Fruit fly (Drosophila melanogaster) whole organism, embryonic: ENCODE measurements around the gene RpS12.

Experiments used
- CG10366 ChIP-seq: fragments of 200-800 bp; sonication (Bioruptor generic); IDR thresholded peaks from 2 replicates; pipeline ENCODE4 v1.3.6; 2022; ENCODE audit warnings: missing biosample characterization, missing genetic modification characterization
- CG10979 ChIP-seq: fragments of 200-800 bp; sonication (Bioruptor generic); optimal IDR thresholded peaks from 2 replicates; lab custom pipeline; 2018; ENCODE audit warnings: missing biosample characterization, mild to moderate bottlenecking, missing genetic modification characterization, moderate library complexity
- CG11560 ChIP-seq: fragments of 200-800 bp; sonication (Bioruptor generic); IDR thresholded peaks from 3 replicates; pipeline ENCODE4 v1.3.6; 2022; ENCODE audit warnings: missing biosample characterization, missing genetic modification characterization
- CG17186 ChIP-seq: fragments of 200-800 bp; sonication (Bioruptor generic); optimal IDR thresholded peaks from 3 replicates; lab custom pipeline; 2017; ENCODE audit warnings: missing biosample characterization, missing genetic modification reagents, missing genetic modification characterization
- CG17612 ChIP-seq: fragments of 200-800 bp; sonication (Bioruptor generic); IDR thresholded peaks from 2 replicates; pipeline ENCODE4 v1.3.6; 2022; ENCODE audit warnings: missing biosample characterization, missing genetic modification characterization
- CG2116 ChIP-seq: fragments of 200-800 bp; sonication (Bioruptor generic); optimal IDR thresholded peaks from 3 replicates; lab custom pipeline; 2018; ENCODE audit warnings: missing biosample characterization, mild to moderate bottlenecking, missing genetic modification characterization
- CG2120 ChIP-seq: fragments of 200-800 bp; sonication (Bioruptor generic); optimal IDR thresholded peaks from 3 replicates; lab custom pipeline; 2016; ENCODE audit warnings: missing biosample characterization, missing genetic modification characterization
- CG2712 ChIP-seq: fragments of 200-800 bp; optimal IDR thresholded peaks from 3 replicates; lab custom pipeline; 2019; ENCODE audit warnings: missing biosample characterization, mild to moderate bottlenecking, missing genetic modification characterization, moderate library complexity
- CG30403 ChIP-seq: fragments of 200-800 bp; sonication (Bioruptor generic); optimal IDR thresholded peaks from 3 replicates; lab custom pipeline; 2016; ENCODE audit warnings: missing biosample characterization, missing genetic modification characterization
- CG31224 ChIP-seq: fragments of 200-800 bp; sonication (Bioruptor generic); IDR thresholded peaks from 2 replicates; pipeline ENCODE4 v1.3.6; 2022; ENCODE audit warnings: missing biosample characterization, missing genetic modification characterization
- CG3726 ChIP-seq: fragments of 200-800 bp; sonication (Bioruptor generic); IDR thresholded peaks from 3 replicates; pipeline ENCODE4, ENCODE4 v1.3.6; 2022; ENCODE audit warnings: missing biosample characterization, missing genetic modification characterization
- CG6175 ChIP-seq: fragments of 200-800 bp; sonication (Bioruptor generic); IDR thresholded peaks from 3 replicates; pipeline ENCODE4 v1.3.6; 2022; ENCODE audit warnings: missing biosample characterization, missing genetic modification characterization
- CG7963 ChIP-seq: fragments of 200-800 bp; sonication (Bioruptor generic); IDR thresholded peaks from 3 replicates; pipeline ENCODE4 v1.3.6; 2022; ENCODE audit warnings: missing biosample characterization, missing genetic modification characterization; ENCODE audit not compliant: partially characterized antibody
- CoRest ChIP-seq: fragments of 200-800 bp; sonication (Bioruptor generic); optimal IDR thresholded peaks from 3 replicates; lab custom pipeline; 2018; ENCODE audit warnings: missing biosample characterization, mild to moderate bottlenecking, missing genetic modification characterization, moderate library complexity
- Dad ChIP-seq: fragments of 200-800 bp; sonication (Bioruptor generic); optimal IDR thresholded peaks from 3 replicates; lab custom pipeline; 2016; ENCODE audit warnings: missing biosample characterization, missing genetic modification characterization
- HLH3B ChIP-seq: fragments of 200-800 bp; sonication (Bioruptor generic); IDR thresholded peaks from 2 replicates; pipeline ENCODE4 v1.3.6; 2022; ENCODE audit warnings: missing biosample characterization, missing genetic modification characterization
- Hey ChIP-seq: fragments of 200-800 bp; sonication (Bioruptor generic); optimal IDR thresholded peaks from 3 replicates; lab custom pipeline; 2018; ENCODE audit warnings: missing biosample characterization, mild to moderate bottlenecking, missing genetic modification characterization
- Hr78 ChIP-seq, 2 experiments: fragments of 200-800 bp in 1 of 2; fragments of >200 bp in 1 of 2; sonication (Bioruptor generic) in 1 of 2; optimal IDR thresholded peaks; 2 replicates each; lab custom pipeline; 2017 to 2019; ENCODE audit warnings: missing biosample characterization in 2 of 2, missing genetic modification characterization in 2 of 2, mild to moderate bottlenecking in 1 of 2, moderate library complexity in 1 of 2
- Jarid2 ChIP-seq: fragments of 200-800 bp; sonication (Bioruptor generic); optimal IDR thresholded peaks from 3 replicates; lab custom pipeline; 2017; ENCODE audit warnings: mild to moderate bottlenecking, missing biosample characterization, missing genetic modification reagents, missing genetic modification characterization
- MESR4 ChIP-seq: fragments of 200-800 bp; sonication (Bioruptor generic); optimal IDR thresholded peaks from 2 replicates; lab custom pipeline; 2018; ENCODE audit warnings: missing biosample characterization, mild to moderate bottlenecking, missing genetic modification characterization, moderate library complexity
- NC2α ChIP-seq: fragments of 200-800 bp; sonication (Bioruptor generic); optimal IDR thresholded peaks from 2 replicates; lab custom pipeline; 2016; ENCODE audit warnings: missing biosample characterization, missing genetic modification characterization
- Rfx ChIP-seq: fragments of 200-800 bp; sonication (Bioruptor generic); IDR thresholded peaks from 2 replicates; pipeline ENCODE4 v1.3.6; 2022; ENCODE audit warnings: missing biosample characterization, missing genetic modification characterization
- Sin3A ChIP-seq: fragments of >200 bp; optimal IDR thresholded peaks from 2 replicates; lab custom pipeline; 2018
- Sox102F ChIP-seq: fragments of 200-800 bp; sonication (Bioruptor generic); optimal IDR thresholded peaks from 2 replicates; lab custom pipeline; 2018; ENCODE audit warnings: missing biosample characterization, mild to moderate bottlenecking, missing genetic modification characterization, moderate library complexity
- Xbp1 ChIP-seq: fragments of 200-800 bp; sonication (Bioruptor generic); optimal IDR thresholded peaks from 3 replicates; lab custom pipeline; 2016; ENCODE audit warnings: missing biosample characterization, mild to moderate bottlenecking, missing genetic modification characterization
- ac ChIP-seq: fragments of 200-800 bp; sonication (Bioruptor generic); optimal IDR thresholded peaks from 3 replicates; lab custom pipeline; 2017; ENCODE audit warnings: missing biosample characterization, mild to moderate bottlenecking, missing genetic modification characterization
- cato ChIP-seq: fragments of 200-800 bp; sonication (Bioruptor generic); optimal IDR thresholded peaks from 2 replicates; lab custom pipeline; 2016; ENCODE audit warnings: missing biosample characterization, missing genetic modification characterization, borderline replicate concordance
- crp ChIP-seq, 2 experiments: fragments of 200-800 bp; sonication (Bioruptor generic); optimal IDR thresholded peaks; 2 replicates in 1 of 2; 3 replicates in 1 of 2; lab custom pipeline; 2017; ENCODE audit warnings: missing biosample characterization in 2 of 2, missing genetic modification characterization in 2 of 2, mild to moderate bottlenecking in 1 of 2, moderate library complexity in 1 of 2
- emc ChIP-seq: fragments of 200-800 bp; sonication (Bioruptor generic); optimal IDR thresholded peaks from 2 replicates; lab custom pipeline; 2016; ENCODE audit warnings: missing biosample characterization, missing genetic modification characterization
- ems ChIP-seq: fragments of 200-800 bp; sonication (Bioruptor generic); optimal IDR thresholded peaks from 3 replicates; lab custom pipeline; 2016; ENCODE audit warnings: missing biosample characterization, missing genetic modification characterization
- fd96Cb ChIP-seq: fragments of 200-800 bp; sonication (Bioruptor generic); optimal IDR thresholded peaks from 2 replicates; lab custom pipeline; 2018; ENCODE audit warnings: missing biosample characterization, mild to moderate bottlenecking, missing genetic modification characterization, moderate library complexity
- fu2 ChIP-seq: fragments of 200-800 bp; sonication (Bioruptor generic); optimal IDR thresholded peaks from 2 replicates; lab custom pipeline; 2016; ENCODE audit warnings: missing biosample characterization, missing genetic modification characterization
- her ChIP-seq: fragments of 200-800 bp; sonication (Bioruptor generic); optimal IDR thresholded peaks from 2 replicates; lab custom pipeline; 2016; ENCODE audit warnings: missing biosample characterization, missing genetic modification characterization
- inv ChIP-seq: fragments of 200-800 bp; sonication (Bioruptor generic); IDR thresholded peaks from 2 replicates; pipeline ENCODE4 v1.3.6; 2022; ENCODE audit warnings: missing biosample characterization, missing genetic modification characterization; ENCODE audit not compliant: partially characterized antibody
- lbe ChIP-seq: fragments of 200-800 bp; sonication (Bioruptor generic); optimal IDR thresholded peaks from 2 replicates; lab custom pipeline; 2016; ENCODE audit warnings: missing biosample characterization, mild to moderate bottlenecking, missing genetic modification characterization
- lilli ChIP-seq: fragments of 200-800 bp; sonication (Bioruptor generic); optimal IDR thresholded peaks from 3 replicates; lab custom pipeline; 2016; ENCODE audit warnings: missing biosample characterization, missing genetic modification characterization
- nerfin-2 ChIP-seq: fragments of 200-800 bp; sonication (Bioruptor generic); IDR thresholded peaks from 2 replicates; pipeline ENCODE4 v1.3.6; 2022; ENCODE audit warnings: missing biosample characterization, missing genetic modification characterization; ENCODE audit not compliant: partially characterized antibody
- pan ChIP-seq, 4 experiments: fragments of >200 bp in 3 of 4; fragments of 200-800 bp in 1 of 4; sonication (Bioruptor generic) in 1 of 4; optimal IDR thresholded peaks in 3 of 4; IDR thresholded peaks in 1 of 4; 2 replicates each; pipeline versions ENCODE4 v1.3.6 to Lab custom; 2017 to 2022; ENCODE audit warnings: missing biosample characterization in 2 of 4, missing genetic modification characterization in 2 of 4, mixed read lengths in 1 of 4
- sd ChIP-seq: fragments of 200-800 bp; sonication (Bioruptor generic); optimal IDR thresholded peaks from 3 replicates; lab custom pipeline; 2018; ENCODE audit warnings: missing biosample characterization, mild to moderate bottlenecking, missing genetic modification characterization, moderate library complexity
- seq ChIP-seq: fragments of 200-800 bp; sonication (Bioruptor generic); IDR thresholded peaks from 2 replicates; pipeline ENCODE4 v1.3.6; 2022; ENCODE audit warnings: missing biosample characterization, missing genetic modification characterization
- so ChIP-seq: fragments of 200-800 bp; sonication (Bioruptor generic); IDR thresholded peaks from 3 replicates; pipeline ENCODE4 v1.3.6; 2022; ENCODE audit warnings: missing biosample characterization, missing genetic modification characterization
- sqz ChIP-seq: fragments of 200-800 bp; sonication (Bioruptor generic); optimal IDR thresholded peaks from 3 replicates; lab custom pipeline; 2018; ENCODE audit warnings: missing biosample characterization, mild to moderate bottlenecking, missing genetic modification characterization
- stwl ChIP-seq: fragments of 200-800 bp; sonication (Bioruptor generic); optimal IDR thresholded peaks from 3 replicates; lab custom pipeline; 2018; ENCODE audit warnings: missing biosample characterization, mild to moderate bottlenecking, missing genetic modification characterization, moderate library complexity
- tin ChIP-seq: fragments of 200-800 bp; sonication (Bioruptor generic); optimal IDR thresholded peaks from 3 replicates; lab custom pipeline; 2016; ENCODE audit warnings: missing biosample characterization, missing genetic modification characterization
- twi ChIP-seq: fragments of 200-800 bp; optimal IDR thresholded peaks from 2 replicates; lab custom pipeline; 2019; ENCODE audit warnings: missing biosample characterization, mild to moderate bottlenecking, missing genetic modification characterization, moderate library complexity

RpS12 gene

DNA sequence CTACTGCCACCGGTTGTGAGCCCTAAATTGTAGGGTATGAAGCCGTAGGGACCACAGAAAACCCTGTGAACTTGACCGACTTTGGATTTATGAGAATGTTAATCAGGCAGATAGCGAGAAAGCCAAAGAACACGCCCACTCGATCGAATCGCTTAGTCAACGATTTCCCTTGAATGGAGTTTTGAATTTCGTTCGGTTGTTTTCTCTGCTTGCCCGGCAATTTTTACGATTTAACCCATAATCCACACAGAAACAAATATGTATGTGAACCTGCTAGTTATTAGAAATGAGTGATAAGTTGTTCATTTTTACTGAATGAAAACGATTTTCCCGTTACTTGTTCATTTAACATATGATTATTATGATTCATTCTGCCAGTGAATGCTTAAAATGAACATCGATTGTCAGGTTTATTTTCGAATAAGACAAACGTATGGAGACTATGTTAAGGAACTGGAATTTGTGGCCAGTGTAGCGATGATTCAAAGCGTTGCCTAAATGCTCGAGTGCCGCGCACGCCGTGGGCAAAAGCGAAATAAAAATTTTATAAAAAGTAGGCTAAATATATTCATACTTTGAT lies 7.0 kb downstream of the RpS12 start (continued):
- TF ChIP-seq CG30403 (GFP tag; lab: Kevin White, UChicago) (peak; percentile 37), so (GFP tag; lab: Robert Waterston, UW) (0 out of 3 replicates have a peak, but pooled peaks have one; percentile 17), lbe (GFP tag; lab: Kevin White, UChicago) (no peak), CG2120 (GFP tag; lab: Kevin White, UChicago) (peak; percentile 22), Sin3A (lab: Kevin White, UChicago) (no peak), Xbp1 (peak; percentile 32), sd (tag; lab: Kevin White, UChicago) (peak; percentile 20), inv (GFP tag; lab: Robert Waterston, UW) (no peak), CG10979 (tag; lab: Kevin White, UChicago) (peak; percentile 3), CG31224 (GFP tag; lab: Robert Waterston, UW) (peak; percentile 6; the same call in 1 of the 2 replicates), fd96Cb (tag; lab: Kevin White, UChicago) (peak; percentile 6), Rfx (GFP tag; lab: Robert Waterston, UW) (peak; percentile 22; the same call in 1 of the 2 replicates), CG11560 (no peak), CG6175 (GFP tag; lab: Robert Waterston, UW) (no peak), Sox102F (GFP tag; lab: Kevin White, UChicago) (peak; percentile 56), CG2712 (peak; percentile 41)

DNA sequence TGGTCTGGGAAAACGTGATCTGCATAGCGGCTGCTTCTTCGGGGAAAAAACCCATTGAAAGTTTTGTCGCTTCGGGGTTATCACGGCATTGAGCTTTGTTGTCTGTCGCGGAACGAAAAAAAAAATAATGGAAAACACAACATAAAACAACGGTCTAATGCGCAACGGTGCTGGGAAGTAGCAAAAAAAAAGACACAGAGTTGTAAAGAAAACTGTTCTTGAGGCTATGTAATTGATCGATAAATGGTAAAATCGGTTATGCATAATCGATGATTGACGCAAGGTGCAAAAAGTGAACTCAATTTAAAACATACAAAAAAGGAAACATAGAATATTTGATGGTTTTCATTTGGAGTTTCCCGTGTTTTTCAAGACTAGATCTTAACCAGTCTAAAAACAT lies 8.2 kb downstream of the RpS12 start:
- TF ChIP-seq stwl (tag; lab: Kevin White, UChicago): peak; percentile 84
- TF ChIP-seq emc: no peak
- peak; percentile 79 for TF ChIP-seq CG2116
- peak; percentile 16 for TF ChIP-seq sqz (GFP tag; lab: Kevin White, UChicago)

DNA sequence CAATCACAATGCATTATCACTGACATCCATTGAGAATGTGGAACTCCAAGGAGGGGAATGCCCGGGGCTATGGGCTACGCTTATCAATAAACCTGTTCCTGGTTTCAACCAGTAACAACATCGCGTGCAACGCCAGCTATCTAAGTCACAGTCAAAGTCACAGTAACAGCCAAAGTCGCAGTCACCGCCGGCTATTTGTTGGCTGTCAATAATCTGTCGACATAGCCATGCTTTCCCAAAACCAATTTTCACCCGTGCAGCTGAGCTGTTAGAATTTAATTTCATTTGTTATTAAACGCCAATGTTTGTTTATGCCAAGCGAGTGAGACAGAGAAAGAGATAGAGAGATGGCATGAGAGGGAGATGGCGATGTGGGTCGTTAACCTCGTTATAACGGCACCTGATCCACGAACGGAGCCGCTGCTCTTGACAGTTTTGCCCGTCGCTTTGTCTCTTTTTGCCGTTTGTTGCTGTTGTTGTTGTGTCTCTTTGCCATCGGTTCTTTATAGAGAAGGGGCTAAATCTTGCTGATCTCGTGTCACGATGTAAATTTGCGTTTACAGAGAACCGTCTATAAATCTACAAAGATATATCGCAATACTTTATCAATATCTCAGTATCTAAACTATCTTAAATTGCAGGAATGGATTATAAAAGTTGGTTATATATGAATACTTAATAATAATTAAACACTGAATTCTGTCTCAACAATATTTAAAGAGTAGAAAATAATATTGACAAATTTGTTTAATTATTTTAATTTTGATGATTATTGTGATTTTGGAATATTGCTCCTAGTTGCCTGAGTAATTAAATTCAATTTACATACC lies 9.1 kb downstream of the RpS12 start:
- no peak for TF ChIP-seq Jarid2
- TF ChIP-seq her (GFP tag; lab: Kevin White, UChicago): no peak
- TF ChIP-seq pan (optimal IDR thresholded peaks at IDR 0.05; lab: Kevin White, UChicago): no peak
- no peak for TF ChIP-seq pan (GFP tag; optimal IDR thresholded peaks at IDR 0.05 in 1 of 2, IDR thresholded peaks at IDR 0.05 in 1 of 2)
- no peak for TF ChIP-seq CG7963 (GFP tag; lab: Robert Waterston, UW)
- TF ChIP-seq lbe (GFP tag; lab: Kevin White, UChicago): no peak
- TF ChIP-seq CoRest (tag; lab: Kevin White, UChicago): peak; percentile 30
- TF ChIP-seq ac (GFP tag; lab: Kevin White, UChicago): no peak
- TF ChIP-seq lilli: no peak
- TF ChIP-seq so (GFP tag; lab: Robert Waterston, UW): no peak
- TF ChIP-seq crp (GFP tag; optimal IDR thresholded peaks at IDR 0.05; lab: Kevin White, UChicago): no peak
- no peak for TF ChIP-seq cato (GFP tag; lab: Kevin White, UChicago)
- no peak for TF ChIP-seq nerfin-2 (GFP tag; lab: Robert Waterston, UW)
- no peak for TF ChIP-seq CG10366 (GFP tag; lab: Robert Waterston, UW)
- TF ChIP-seq NC2α (GFP tag; lab: Kevin White, UChicago): no peak
- no peak for TF ChIP-seq twi (tag; lab: Kevin White, UChicago)
- no peak for TF ChIP-seq HLH3B (GFP tag; lab: Robert Waterston, UW)
- no peak for TF ChIP-seq CG3726 (GFP tag; lab: Robert Waterston, UW)
- TF ChIP-seq CG17186 (GFP tag; lab: Kevin White, UChicago): no peak
- TF ChIP-seq seq (GFP tag; lab: Robert Waterston, UW): no peak
- TF ChIP-seq CG17612 (GFP tag; lab: Robert Waterston, UW): no peak
- no peak for TF ChIP-seq MESR4 (GFP tag; lab: Kevin White, UChicago)
- TF ChIP-seq ems (GFP tag; lab: Kevin White, UChicago): no peak
- TF ChIP-seq Hey (tag; lab: Kevin White, UChicago): no peak
- no peak for TF ChIP-seq fu2 (GFP tag; lab: Kevin White, UChicago)
- no peak for TF ChIP-seq tin (GFP tag; lab: Kevin White, UChicago)
- no peak for TF ChIP-seq Hr78 (GFP tag; optimal IDR thresholded peaks at IDR 0.05; lab: Kevin White, UChicago)
- TF ChIP-seq stwl (tag; lab: Kevin White, UChicago): peak; percentile 42
- TF ChIP-seq Dad (GFP tag; lab: Kevin White, UChicago): no peak
